Worm (Caenorhabditis elegans) whole organism, young adult: ENCODE measurements around the gene ZK185.1.

ENCODE experiments used
- F49E8.2 ChIP-seq: sonication (generic microtip); optimal IDR thresholded peaks from 3 replicates; lab custom pipeline; 2017; ENCODE audit warnings: missing genetic modification characterization, mild to moderate bottlenecking, missing compliant biosample characterization, antibody characterized with exemption, moderate library complexity; ENCODE audit not compliant: insufficient read depth
- ekl-4 ChIP-seq: fragments of 200-800 bp; sonication (Bioruptor generic); IDR thresholded peaks from 2 replicates; pipeline ENCODE4 v1.3.6; 2022; ENCODE audit warnings: missing genetic modification reagents, missing genetic modification characterization, missing compliant biosample characterization
- him-1 ChIP-seq: sonication (generic microtip); optimal IDR thresholded peaks from 2 replicates; lab custom pipeline; 2016; ENCODE audit warnings: missing genotype, missing genetic modification reagents, missing genetic modification characterization, missing compliant biosample characterization
- hsf-1 ChIP-seq: fragments of 200-800 bp; sonication (Bioruptor generic); IDR thresholded peaks from 2 replicates; pipeline ENCODE4 v1.3.6; 2022; ENCODE audit warnings: missing genetic modification reagents, missing genetic modification characterization, missing compliant biosample characterization
- repo-1 ChIP-seq: sonication (generic microtip); optimal IDR thresholded peaks from 2 replicates; lab custom pipeline; 2017; ENCODE audit warnings: mild to moderate bottlenecking, missing genetic modification characterization, missing compliant biosample characterization
- unc-62 ChIP-seq: fragments of 150-350 bp; optimal IDR thresholded peaks from 2 replicates; lab custom pipeline; 2014; ENCODE audit warnings: missing biosample characterization, missing genetic modification reagents, missing genetic modification characterization
- zfh-2 ChIP-seq: fragments of 200-800 bp; sonication (Bioruptor generic); conservative IDR thresholded peaks from 2 replicates; pipeline ENCODE4 v1.3.6; 2022; ENCODE audit warnings: missing genetic modification reagents, missing genetic modification characterization, missing compliant biosample characterization

ce11 chrIV:4585991-4586390 is 37.6 kb downstream of the ZK185.1 start:
- TF ChIP-seq unc-62 (GFP tag; lab: Kevin White, UChicago) = no peak
- no peak for TF ChIP-seq him-1 (tag; lab: Kevin White, UChicago)
- no peak for TF ChIP-seq zfh-2 (GFP tag; lab: Robert Waterston, UW)
- TF ChIP-seq ekl-4 = no peak
- TF ChIP-seq F49E8.2 (tag; lab: Kevin White, UChicago) = no peak
- TF ChIP-seq hsf-1 = no peak
- TF ChIP-seq repo-1 (tag; lab: Kevin White, UChicago) = no peak
